Worm (Caenorhabditis elegans): ENCODE measurements around the gene ins-13.

DNA sequence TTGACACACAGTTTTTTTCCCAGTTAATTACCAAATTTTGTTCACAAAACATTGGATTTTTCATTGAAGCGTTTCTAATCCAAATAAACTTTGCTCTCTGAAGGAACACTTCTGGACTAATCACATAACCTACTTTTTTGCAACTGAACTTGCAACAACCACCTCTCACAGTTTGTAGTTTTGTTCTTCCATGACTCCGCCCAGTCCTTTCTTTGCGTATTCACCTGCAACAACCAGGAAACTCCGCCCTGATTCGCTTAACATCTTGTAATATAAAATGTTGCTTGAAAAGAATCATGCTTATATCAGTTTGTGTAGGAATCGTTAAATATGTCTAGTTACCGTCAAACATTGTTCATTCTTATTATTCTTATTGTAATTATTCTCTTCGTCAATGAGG lies 11.8 kb upstream of the ins-13 start, which contains the start of gene ins-11:
- no peak for TF ChIP-seq lsy-2 (tag; optimal IDR thresholded peaks at IDR 0.05)
- TF ChIP-seq nhr-90 (tag; optimal IDR thresholded peaks at IDR 0.05; ENCODE audit: poor library complexity), result no peak
- TF ChIP-seq sptf-1 (tag; optimal IDR thresholded peaks at IDR 0.05), result no peak
- no peak for TF ChIP-seq ama-1 (optimal IDR thresholded peaks at IDR 0.05)
- TF ChIP-seq unc-130 (tag; optimal IDR thresholded peaks at IDR 0.05), result no peak
